Worm (Caenorhabditis elegans) whole organism, midembryonic: ENCODE data around the gene pkg-2.

Experiments used
- flt-1 ChIP-seq: fragments of 200-800 bp; sonication (Bioruptor generic); IDR thresholded peaks from 2 replicates; pipeline ENCODE4 v1.3.6; 2022; ENCODE audit warnings: missing genetic modification characterization, missing compliant biosample characterization
- ref-1 ChIP-seq: fragments of 200-800 bp; sonication (Bioruptor generic); conservative IDR thresholded peaks from 2 replicates; pipeline ENCODE4 v1.3.6; 2022; ENCODE audit warnings: missing genetic modification reagents, missing genetic modification characterization, missing compliant biosample characterization
- ztf-29 ChIP-seq: fragments of 200-800 bp; sonication (Bioruptor generic); IDR thresholded peaks from 2 replicates; pipeline ENCODE4 v1.3.6; 2022; ENCODE audit warnings: missing genetic modification reagents, missing genetic modification characterization, missing compliant biosample characterization

DNA sequence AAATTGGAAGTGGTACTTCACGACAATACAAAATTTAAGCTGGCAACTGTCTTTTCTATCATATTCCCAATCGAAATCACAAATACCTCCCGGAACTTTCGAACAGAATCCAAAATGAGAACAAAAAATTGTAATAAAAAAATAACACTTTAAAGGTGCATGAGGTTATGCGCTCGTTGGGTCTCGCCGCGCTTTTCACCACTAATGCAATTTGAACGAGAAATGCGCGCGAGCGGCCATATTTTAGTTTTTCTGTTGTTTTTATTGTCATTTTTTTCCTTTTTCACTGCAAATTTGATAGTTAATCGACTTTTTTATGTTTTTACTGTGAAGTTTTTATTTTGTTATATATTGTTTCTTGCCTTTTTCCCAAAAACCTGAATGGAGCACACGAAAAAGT lies 9.6 kb upstream of the pkg-2 start, which contains the start of gene mes-6:
- TF ChIP-seq flt-1 (GFP tag; lab: Robert Waterston, UW) = no peak
- TF ChIP-seq ref-1 (GFP tag; lab: Robert Waterston, UW) = no peak
- no peak for TF ChIP-seq ztf-29 (GFP tag; lab: Robert Waterston, UW)
